Worm (Caenorhabditis elegans): ENCODE results near the gene nhr-208.

- TF ChIP-seq hlh-30 (tag; optimal IDR thresholded peaks at IDR 0.05; ENCODE audit: insufficient read depth) (no peak), ceh-19 (GFP tag; optimal IDR thresholded peaks at IDR 0.05) (no peak), fkh-10 (GFP tag; optimal IDR thresholded peaks at IDR 0.05) (no peak), nfya-1 (tag; optimal IDR thresholded peaks at IDR 0.05) (no peak), ceh-22 (tag; optimal IDR thresholded peaks at IDR 0.05) (no peak), pros-1 (tag; optimal IDR thresholded peaks at IDR 0.05) (no peak), ceh-9 (tag; optimal IDR thresholded peaks at IDR 0.05) (no peak), ama-1 (optimal IDR thresholded peaks at IDR 0.05) (no peak), pha-4 (tag; optimal IDR thresholded peaks at IDR 0.05) (no peak)
These were observed 23.5 kb downstream of the nhr-208 start, which contains the start of gene C13C4.8 for ce11 chrV:12117567-12118053.

All from whole organism, late embryonic.